Worm (Caenorhabditis elegans) whole organism, mixed stage, embryonic: ENCODE results near the gene srbc-34.

Experiments
- ces-1 ChIP-seq: fragments of 150-350 bp; optimal IDR thresholded peaks from 2 replicates; lab custom pipeline; 2014; ENCODE audit warnings: missing biosample characterization, missing genetic modification reagents, missing genetic modification characterization
- elt-1 ChIP-seq: sonication (generic microtip); optimal IDR thresholded peaks from 2 replicates; lab custom pipeline; 2017; ENCODE audit warnings: missing genetic modification characterization, mild to moderate bottlenecking, missing compliant biosample characterization, antibody characterized with exemption, moderate library complexity, borderline replicate concordance; ENCODE audit not compliant: insufficient read depth
- mab-5 ChIP-seq: fragments of 150-350 bp; optimal IDR thresholded peaks from 2 replicates; lab custom pipeline; 2014; ENCODE audit warnings: missing biosample characterization, missing genetic modification characterization
- nhr-2 ChIP-seq: fragments of 150-350 bp; optimal IDR thresholded peaks from 2 replicates; lab custom pipeline; 2014; ENCODE audit warnings: missing biosample characterization, missing genetic modification characterization
- nhr-28 ChIP-seq: fragments of 150-350 bp; optimal IDR thresholded peaks from 2 replicates; lab custom pipeline; 2014; ENCODE audit warnings: missing biosample characterization, missing genetic modification characterization
- unc-62 ChIP-seq: fragments of 150-350 bp; optimal IDR thresholded peaks from 2 replicates; lab custom pipeline; 2014; ENCODE audit warnings: missing biosample characterization, missing genetic modification reagents, missing genetic modification characterization

ce11 chrV:20225312-20225711 lies 19.2 kb downstream of the srbc-34 start:
- TF ChIP-seq elt-1 (tag; lab: Kevin White, UChicago): no peak
- TF ChIP-seq nhr-28 (tag; lab: Kevin White, UChicago): no peak
- TF ChIP-seq ces-1 (GFP tag; lab: Kevin White, UChicago): no peak
- TF ChIP-seq mab-5: no peak
- no peak for TF ChIP-seq unc-62 (GFP tag; lab: Kevin White, UChicago)
- no peak for TF ChIP-seq nhr-2 (tag; lab: Kevin White, UChicago)
